Fruit fly (Drosophila melanogaster): ENCODE results near the gene Fhos.

The Fhos gene

DNA sequence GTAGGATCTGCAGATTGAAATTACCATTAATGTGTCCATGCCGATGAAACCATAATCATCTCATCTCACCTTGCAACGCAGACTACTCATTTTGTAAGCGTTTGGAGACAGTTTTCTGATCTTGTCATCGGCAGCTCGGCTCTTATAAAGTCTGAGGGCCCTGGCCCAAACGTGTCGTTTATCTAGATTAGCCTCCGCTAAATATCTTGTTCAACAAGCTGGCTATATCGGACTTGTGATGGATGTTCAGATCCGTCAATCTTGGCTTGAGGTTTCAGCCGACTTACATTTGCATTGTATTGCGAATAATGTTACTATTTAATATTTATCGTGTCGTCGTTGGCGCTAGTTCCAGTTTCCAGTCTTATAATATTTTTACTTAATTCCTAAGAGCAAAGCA lies 27.7 kb upstream of the Fhos start, which contains the start of gene CG43965:
CG43965 (minus strand) TSS at position 101 of the 400 bp plus-strand sequence.
- TF ChIP-seq insv (optimal IDR thresholded peaks at IDR 0.05) = no peak
- no peak for TF ChIP-seq ttk (optimal IDR thresholded peaks at IDR 0.05)
- no peak for TF ChIP-seq h (optimal IDR thresholded peaks at IDR 0.05)
- TF ChIP-seq Sin3A (optimal IDR thresholded peaks at IDR 0.05) = no peak
- TF ChIP-seq Myc (optimal IDR thresholded peaks at IDR 0.05) = no peak
- no peak for TF ChIP-seq psq (optimal IDR thresholded peaks at IDR 0.05)

dm6 chr3L:8726317-8726841 lies 27.0 kb upstream of the Fhos start, which contains the start of gene Cp18:
TSS of gene Cp18 (plus strand) at chr3L:8726791.
- no peak for TF ChIP-seq Sin3A (optimal IDR thresholded peaks at IDR 0.05)

DNA sequence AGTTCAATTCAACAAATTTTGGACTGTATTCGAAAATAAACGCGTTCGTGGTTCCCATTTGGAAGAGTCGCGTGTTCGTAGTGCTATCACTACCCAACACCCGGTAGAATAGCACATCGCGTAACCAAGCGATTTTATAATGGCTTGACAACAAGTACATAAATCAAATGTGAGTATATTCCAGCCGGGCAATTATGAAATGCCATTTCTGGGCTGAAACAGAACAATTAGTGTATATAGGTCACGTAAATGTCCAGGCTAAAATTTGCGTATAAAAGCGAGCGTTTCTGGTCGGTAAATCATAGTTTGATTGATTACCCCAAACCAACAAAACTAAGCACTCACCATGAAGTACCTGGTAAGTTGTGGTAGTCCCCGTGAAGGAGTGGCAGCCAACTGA lies 25.2 kb upstream of the Fhos start, which contains the start of gene Cp15:
Cp15 (plus strand) TSS at position 301 of the 400 bp plus-strand sequence.
- TF ChIP-seq Sin3A (optimal IDR thresholded peaks at IDR 0.05) (no peak), h (optimal IDR thresholded peaks at IDR 0.05) (no peak), ttk (optimal IDR thresholded peaks at IDR 0.05) (no peak), Myc (optimal IDR thresholded peaks at IDR 0.05) (no peak), insv (optimal IDR thresholded peaks at IDR 0.05) (no peak), psq (optimal IDR thresholded peaks at IDR 0.05) (no peak)

dm6 chr3L:8729565-8729964 lies 23.9 kb upstream of the Fhos start, which contains the start of gene Cp19:
TSS of gene Cp19 (plus strand) at chr3L:8729865.
- TF ChIP-seq Myc (optimal IDR thresholded peaks at IDR 0.05) = no peak
- no peak for TF ChIP-seq ttk (optimal IDR thresholded peaks at IDR 0.05)
- TF ChIP-seq psq (optimal IDR thresholded peaks at IDR 0.05) = no peak
- no peak for TF ChIP-seq insv (optimal IDR thresholded peaks at IDR 0.05)
- no peak for TF ChIP-seq Sin3A (optimal IDR thresholded peaks at IDR 0.05)
- no peak for TF ChIP-seq h (optimal IDR thresholded peaks at IDR 0.05)

DNA sequence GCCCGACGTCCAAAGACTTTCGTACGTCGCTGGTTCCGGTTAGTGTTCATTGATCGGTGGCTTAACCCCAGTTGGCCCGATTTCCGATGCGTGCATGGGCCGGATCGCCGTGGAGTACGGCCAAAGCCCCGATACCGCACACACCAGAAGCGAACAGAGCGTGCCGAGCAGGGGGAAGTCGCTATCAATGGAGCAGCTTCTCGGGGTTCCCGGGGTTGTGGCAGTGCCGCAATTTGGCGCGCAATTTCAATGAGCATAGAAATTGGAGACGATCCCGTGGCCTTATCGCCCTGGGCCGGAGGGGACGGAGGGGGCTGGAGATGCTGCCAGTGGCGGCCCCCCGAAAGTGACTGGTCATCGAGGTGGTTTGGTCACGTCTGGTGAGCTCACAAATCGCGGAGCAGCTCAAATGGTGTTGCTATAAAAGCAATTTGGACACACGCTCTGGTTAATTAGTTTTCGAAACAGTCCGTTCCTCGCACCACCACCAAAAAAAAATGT lies 21.9 kb upstream of the Fhos start, which contains the start of gene Cp16:
Cp16 (plus strand) TSS at position 451 of the 501 bp plus-strand sequence.
- TF ChIP-seq ttk (optimal IDR thresholded peaks at IDR 0.05) (no peak), insv (optimal IDR thresholded peaks at IDR 0.05) (no peak), Myc (optimal IDR thresholded peaks at IDR 0.05) (no peak), h (optimal IDR thresholded peaks at IDR 0.05) (no peak), psq (optimal IDR thresholded peaks at IDR 0.05) (no peak), Sin3A (optimal IDR thresholded peaks at IDR 0.05) (no peak)

dm6 chr3L:8741051-8741468 lies 12.4 kb upstream of the Fhos start:
- TF ChIP-seq Sin3A (optimal IDR thresholded peaks at IDR 0.05) = no peak
- TF ChIP-seq insv (optimal IDR thresholded peaks at IDR 0.05) = no peak
- TF ChIP-seq h (optimal IDR thresholded peaks at IDR 0.05) = no peak
- no peak for TF ChIP-seq psq (optimal IDR thresholded peaks at IDR 0.05)
- no peak for TF ChIP-seq ttk (optimal IDR thresholded peaks at IDR 0.05)
- TF ChIP-seq Myc (optimal IDR thresholded peaks at IDR 0.05) = no peak

dm6 chr3L:8745210-8745609 lies 8.2 kb upstream of the Fhos start, which contains the start of gene Prm:
TSS of gene Prm (minus strand) at chr3L:8745310.
- TF ChIP-seq ttk (optimal IDR thresholded peaks at IDR 0.05) (no peak), psq (optimal IDR thresholded peaks at IDR 0.05) (no peak), Sin3A (optimal IDR thresholded peaks at IDR 0.05) (no peak)

dm6 chr3L:8746519-8746918 lies 6.9 kb upstream of the Fhos start:
- no peak for TF ChIP-seq psq (optimal IDR thresholded peaks at IDR 0.05)
- no peak for TF ChIP-seq h (optimal IDR thresholded peaks at IDR 0.05)
- TF ChIP-seq insv (optimal IDR thresholded peaks at IDR 0.05) = no peak
- TF ChIP-seq Sin3A (optimal IDR thresholded peaks at IDR 0.05) = no peak
- no peak for TF ChIP-seq Myc (optimal IDR thresholded peaks at IDR 0.05)
- no peak for TF ChIP-seq ttk (optimal IDR thresholded peaks at IDR 0.05)

- no peak for TF ChIP-seq ttk (optimal IDR thresholded peaks at IDR 0.05)
- TF ChIP-seq insv (optimal IDR thresholded peaks at IDR 0.05) = no peak
Measured at dm6 chr3L:8748323-8748722, 5.1 kb upstream of the Fhos start.

dm6 chr3L:8748839-8749238 lies 4.6 kb upstream of the Fhos start:
- TF ChIP-seq insv (optimal IDR thresholded peaks at IDR 0.05) = no peak
- no peak for TF ChIP-seq ttk (optimal IDR thresholded peaks at IDR 0.05)
- no peak for TF ChIP-seq Sin3A (optimal IDR thresholded peaks at IDR 0.05)
- TF ChIP-seq h (optimal IDR thresholded peaks at IDR 0.05) = no peak
- TF ChIP-seq Myc (optimal IDR thresholded peaks at IDR 0.05) = no peak
- TF ChIP-seq psq (optimal IDR thresholded peaks at IDR 0.05) = no peak

dm6 chr3L:8749676-8750654 lies 3.5 kb upstream of the Fhos start, which contains the start of gene CG13306:
TSS of gene CG13306 (minus strand) at chr3L:8749726.
- TF ChIP-seq Myc (optimal IDR thresholded peaks at IDR 0.05) (no peak), Sin3A (optimal IDR thresholded peaks at IDR 0.05) (no peak), psq (optimal IDR thresholded peaks at IDR 0.05) (no peak), insv (optimal IDR thresholded peaks at IDR 0.05) (no peak), h (optimal IDR thresholded peaks at IDR 0.05) (no peak), ttk (optimal IDR thresholded peaks at IDR 0.05) (no peak)

dm6 chr3L:8751262-8751661 lies 2.2 kb upstream of the Fhos start:
- TF ChIP-seq insv (optimal IDR thresholded peaks at IDR 0.05) (no peak), psq (optimal IDR thresholded peaks at IDR 0.05) (no peak)

Data from Kc167 (cell line).